Fruit fly (Drosophila melanogaster) whole organism, embryonic: ENCODE measurements around the gene cort.

Experiments used
- Ada2b ChIP-seq: fragments of 200-800 bp; sonication (Bioruptor generic); IDR thresholded peaks from 2 replicates; pipeline ENCODE4 v1.3.6; 2022; ENCODE audit warnings: missing biosample characterization, missing genetic modification characterization
- Asciz ChIP-seq: fragments of 200-800 bp; sonication (Bioruptor generic); optimal IDR thresholded peaks from 2 replicates; lab custom pipeline; 2017; ENCODE audit warnings: missing biosample characterization, mild to moderate bottlenecking, missing genetic modification characterization, missing genetic modification reagents
- Atf-2 ChIP-seq: fragments of 200-800 bp; sonication (Bioruptor generic); optimal IDR thresholded peaks from 2 replicates; lab custom pipeline; 2016; ENCODE audit warnings: missing biosample characterization, missing genetic modification characterization
- CG12071 ChIP-seq: fragments of 200-800 bp; sonication (Bioruptor generic); optimal IDR thresholded peaks from 3 replicates; lab custom pipeline; 2018; ENCODE audit warnings: missing biosample characterization, mild to moderate bottlenecking, missing genetic modification characterization
- CG13624 ChIP-seq: fragments of 200-800 bp; sonication (Bioruptor generic); optimal IDR thresholded peaks from 2 replicates; lab custom pipeline; 2016; ENCODE audit warnings: missing biosample characterization, missing genetic modification characterization
- CG14441 ChIP-seq: fragments of 200-800 bp; sonication (Bioruptor generic); IDR thresholded peaks from 2 replicates; pipeline ENCODE4 v1.3.6; 2022; ENCODE audit warnings: missing biosample characterization, missing genetic modification characterization
- CG15073 ChIP-seq: fragments of 200-800 bp; sonication (Bioruptor generic); optimal IDR thresholded peaks from 2 replicates; lab custom pipeline; 2016; ENCODE audit warnings: missing biosample characterization, missing genetic modification characterization
- CG15514 ChIP-seq: fragments of 200-800 bp; sonication (Bioruptor generic); optimal IDR thresholded peaks from 3 replicates; lab custom pipeline; 2017; ENCODE audit warnings: missing biosample characterization, missing genetic modification characterization, mild to moderate bottlenecking, moderate library complexity, missing genetic modification reagents
- CG1602 ChIP-seq: fragments of 200-800 bp; sonication (Bioruptor generic); optimal IDR thresholded peaks from 3 replicates; lab custom pipeline; 2016; ENCODE audit warnings: missing biosample characterization, missing genetic modification characterization
- CG18011 ChIP-seq: fragments of 200-800 bp; sonication (Bioruptor generic); optimal IDR thresholded peaks from 2 replicates; lab custom pipeline; 2017; ENCODE audit warnings: missing biosample characterization, missing genetic modification characterization, mild to moderate bottlenecking, moderate library complexity, missing genotype
- CG18262 ChIP-seq: fragments of 200-800 bp; optimal IDR thresholded peaks from 3 replicates; lab custom pipeline; 2019; ENCODE audit warnings: missing biosample characterization, mild to moderate bottlenecking, missing genetic modification characterization, moderate library complexity
- CG18619 ChIP-seq: fragments of 200-800 bp; sonication (Bioruptor generic); optimal IDR thresholded peaks from 3 replicates; lab custom pipeline; 2017; ENCODE audit warnings: missing biosample characterization, mild to moderate bottlenecking, missing genetic modification characterization
- CG2129 ChIP-seq: fragments of 200-800 bp; sonication (Bioruptor generic); IDR thresholded peaks from 2 replicates; pipeline ENCODE4 v1.3.6; 2022; ENCODE audit warnings: missing biosample characterization, missing genetic modification characterization; ENCODE audit not compliant: partially characterized antibody
- CG6254 ChIP-seq: fragments of 200-800 bp; sonication (Bioruptor generic); optimal IDR thresholded peaks from 3 replicates; lab custom pipeline; 2017; ENCODE audit warnings: mild to moderate bottlenecking, missing biosample characterization, missing genetic modification reagents, missing genetic modification characterization
- CG6791 ChIP-seq: fragments of 200-800 bp; sonication (Bioruptor generic); IDR thresholded peaks from 3 replicates; pipeline ENCODE4 v1.3.6; 2022; ENCODE audit warnings: missing biosample characterization, missing genetic modification characterization; ENCODE audit not compliant: partially characterized antibody
- CG9817 ChIP-seq: fragments of 200-800 bp; sonication (Bioruptor generic); optimal IDR thresholded peaks from 2 replicates; lab custom pipeline; 2018; ENCODE audit warnings: missing biosample characterization, mild to moderate bottlenecking, missing genetic modification characterization, moderate library complexity
- CHES-1-like ChIP-seq: fragments of 200-800 bp; sonication (Bioruptor generic); optimal IDR thresholded peaks from 2 replicates; lab custom pipeline; 2016; ENCODE audit warnings: missing biosample characterization, missing genetic modification characterization
- D ChIP-seq, 2 experiments: fragments of 200-800 bp in 1 of 2; fragments of >200 bp in 1 of 2; sonication (Bioruptor generic) in 1 of 2; optimal IDR thresholded peaks; 2 replicates in 1 of 2; 3 replicates in 1 of 2; lab custom pipeline; 2017; ENCODE audit warnings: mild to moderate bottlenecking in 1 of 2, missing biosample characterization in 1 of 2, missing genetic modification characterization in 1 of 2, missing genetic modification reagents in 1 of 2
- Dfd ChIP-seq, 2 experiments: fragments of >200 bp; optimal IDR thresholded peaks; 2 replicates each; lab custom pipeline; 2017; ENCODE audit warnings: missing biosample characterization in 2 of 2, missing genetic modification characterization in 2 of 2
- ERR ChIP-seq: fragments of 200-800 bp; sonication (Bioruptor generic); optimal IDR thresholded peaks from 2 replicates; lab custom pipeline; 2016; ENCODE audit warnings: missing biosample characterization, missing genetic modification characterization
- Ets97D ChIP-seq: fragments of 200-800 bp; sonication (Bioruptor generic); optimal IDR thresholded peaks from 3 replicates; lab custom pipeline; 2016; ENCODE audit warnings: missing biosample characterization, missing genetic modification characterization
- H2.0 ChIP-seq: fragments of 200-800 bp; sonication (Bioruptor generic); IDR thresholded peaks from 2 replicates; pipeline ENCODE4 v1.3.6; 2022; ENCODE audit warnings: missing biosample characterization, missing genetic modification characterization
- Lpt ChIP-seq: fragments of >200 bp; optimal IDR thresholded peaks from 2 replicates; lab custom pipeline; 2018; ENCODE audit warnings: missing biosample characterization, missing genetic modification characterization
- Mad ChIP-seq: fragments of 200-800 bp; sonication (Bioruptor generic); optimal IDR thresholded peaks from 2 replicates; lab custom pipeline; 2016; ENCODE audit warnings: missing biosample characterization, missing genetic modification characterization
- Mrtf ChIP-seq: fragments of 200-800 bp; sonication (Bioruptor generic); IDR thresholded peaks from 3 replicates; pipeline ENCODE4 v1.3.6; 2022; ENCODE audit warnings: missing biosample characterization, missing genetic modification characterization
- Optix ChIP-seq: fragments of 200-800 bp; sonication (Bioruptor generic); IDR thresholded peaks from 3 replicates; pipeline ENCODE4 v1.3.6; 2022; ENCODE audit warnings: missing biosample characterization, missing genetic modification characterization
- Sry-β ChIP-seq: fragments of 200-800 bp; sonication (Bioruptor generic); optimal IDR thresholded peaks from 2 replicates; lab custom pipeline; 2018; ENCODE audit warnings: missing biosample characterization, mild to moderate bottlenecking, missing genetic modification characterization, moderate library complexity
- Ssrp ChIP-seq: fragments of 200-800 bp; sonication (Bioruptor generic); optimal IDR thresholded peaks from 2 replicates; lab custom pipeline; 2018; ENCODE audit warnings: missing biosample characterization, mild to moderate bottlenecking, missing genetic modification characterization, moderate library complexity
- az2 ChIP-seq: fragments of 200-800 bp; sonication (Bioruptor generic); optimal IDR thresholded peaks from 3 replicates; lab custom pipeline; 2016; ENCODE audit warnings: missing biosample characterization, missing genetic modification characterization
- bbx ChIP-seq: fragments of 200-800 bp; sonication (Bioruptor generic); IDR thresholded peaks from 2 replicates; pipeline ENCODE4 v1.3.6; 2022; ENCODE audit warnings: missing biosample characterization, missing genetic modification characterization; ENCODE audit not compliant: partially characterized antibody
- bigmax ChIP-seq: fragments of 200-800 bp; sonication (Bioruptor generic); optimal IDR thresholded peaks from 2 replicates; lab custom pipeline; 2018; ENCODE audit warnings: missing biosample characterization, mild to moderate bottlenecking, missing genetic modification characterization
- crc ChIP-seq: fragments of 200-800 bp; sonication (Bioruptor generic); optimal IDR thresholded peaks from 2 replicates; lab custom pipeline; 2016; ENCODE audit warnings: missing biosample characterization, missing genetic modification characterization
- dimm ChIP-seq: fragments of 200-800 bp; sonication (Bioruptor generic); IDR thresholded peaks from 2 replicates; pipeline ENCODE4 v1.3.6; 2022; ENCODE audit warnings: missing biosample characterization, missing genetic modification characterization
- exex ChIP-seq: fragments of 200-800 bp; sonication (Bioruptor generic); optimal IDR thresholded peaks from 4 replicates; lab custom pipeline; 2018; ENCODE audit warnings: missing biosample characterization, mild to moderate bottlenecking, missing genetic modification characterization, moderate library complexity
- eyg ChIP-seq: fragments of 200-800 bp; sonication (Bioruptor generic); optimal IDR thresholded peaks from 3 replicates; lab custom pipeline; 2016; ENCODE audit warnings: missing biosample characterization, missing genetic modification characterization
- her ChIP-seq: fragments of 200-800 bp; sonication (Bioruptor generic); optimal IDR thresholded peaks from 2 replicates; lab custom pipeline; 2016; ENCODE audit warnings: missing biosample characterization, missing genetic modification characterization
- jing ChIP-seq: fragments of 200-800 bp; sonication (Bioruptor generic); optimal IDR thresholded peaks from 2 replicates; lab custom pipeline; 2018; ENCODE audit warnings: missing biosample characterization, mild to moderate bottlenecking, missing genetic modification characterization
- jumu ChIP-seq: fragments of 200-800 bp; sonication (Bioruptor generic); optimal IDR thresholded peaks from 3 replicates; lab custom pipeline; 2016; ENCODE audit warnings: missing biosample characterization, missing genetic modification characterization
- ken ChIP-seq: fragments of 200-800 bp; sonication (Bioruptor generic); IDR thresholded peaks from 3 replicates; pipeline ENCODE4 v1.3.6; 2022; ENCODE audit warnings: missing biosample characterization, missing genetic modification characterization
- lbe ChIP-seq: fragments of 200-800 bp; sonication (Bioruptor generic); optimal IDR thresholded peaks from 2 replicates; lab custom pipeline; 2016; ENCODE audit warnings: missing biosample characterization, mild to moderate bottlenecking, missing genetic modification characterization
- mld ChIP-seq: fragments of 200-800 bp; sonication (Bioruptor generic); IDR thresholded peaks from 3 replicates; pipeline ENCODE4 v1.3.6; 2022; ENCODE audit warnings: missing biosample characterization, missing genetic modification characterization; ENCODE audit not compliant: partially characterized antibody
- nom ChIP-seq: fragments of 200-800 bp; sonication (Bioruptor generic); optimal IDR thresholded peaks from 2 replicates; lab custom pipeline; 2017; ENCODE audit warnings: missing biosample characterization, missing genetic modification characterization, mild to moderate bottlenecking, moderate library complexity, missing genetic modification reagents
- pfk ChIP-seq: fragments of 200-800 bp; sonication (Bioruptor generic); optimal IDR thresholded peaks from 2 replicates; lab custom pipeline; 2018; ENCODE audit warnings: missing biosample characterization, mild to moderate bottlenecking, missing genetic modification characterization, moderate library complexity
- slp2 ChIP-seq: fragments of 200-800 bp; sonication (Bioruptor generic); optimal IDR thresholded peaks from 2 replicates; lab custom pipeline; 2016; ENCODE audit warnings: missing biosample characterization, missing genetic modification characterization
- so ChIP-seq: fragments of 200-800 bp; sonication (Bioruptor generic); IDR thresholded peaks from 3 replicates; pipeline ENCODE4 v1.3.6; 2022; ENCODE audit warnings: missing biosample characterization, missing genetic modification characterization
- sqz ChIP-seq: fragments of 200-800 bp; sonication (Bioruptor generic); optimal IDR thresholded peaks from 3 replicates; lab custom pipeline; 2018; ENCODE audit warnings: missing biosample characterization, mild to moderate bottlenecking, missing genetic modification characterization
- tup ChIP-seq: fragments of 200-800 bp; sonication (Bioruptor generic); optimal IDR thresholded peaks from 2 replicates; lab custom pipeline; 2016; ENCODE audit warnings: missing biosample characterization, mild to moderate bottlenecking, missing genetic modification characterization, moderate library complexity
- unc-4 ChIP-seq: fragments of 200-800 bp; sonication (Bioruptor generic); IDR thresholded peaks from 2 replicates; pipeline ENCODE4 v1.3.6; 2022; ENCODE audit warnings: missing biosample characterization, missing genetic modification characterization; ENCODE audit not compliant: partially characterized antibody
- wek ChIP-seq: fragments of 200-800 bp; sonication (Bioruptor generic); optimal IDR thresholded peaks from 3 replicates; lab custom pipeline; 2018; ENCODE audit warnings: missing biosample characterization, mild to moderate bottlenecking, missing genetic modification characterization, moderate library complexity
- zen2 ChIP-seq: fragments of 200-800 bp; sonication (Bioruptor generic); IDR thresholded peaks from 3 replicates; pipeline ENCODE4 v1.3.6; 2022; ENCODE audit warnings: missing biosample characterization, missing genetic modification characterization; ENCODE audit not compliant: partially characterized antibody
- zf30C ChIP-seq: fragments of 200-800 bp; sonication (Bioruptor generic); optimal IDR thresholded peaks from 3 replicates; lab custom pipeline; 2018; ENCODE audit warnings: missing biosample characterization, mild to moderate bottlenecking, missing genetic modification characterization

Gene cort

dm6 chr2L:6700742-6701141, 24.3 kb upstream of the cort start (continued):
- TF ChIP-seq CG15073 (no peak), CG13624 (GFP tag; lab: Kevin White, UChicago) (no peak), nom (GFP tag; lab: Kevin White, UChicago) (no peak), Ada2b (GFP tag; lab: Robert Waterston, UW) (no peak), unc-4 (GFP tag; lab: Robert Waterston, UW) (no peak), CG15514 (GFP tag; lab: Kevin White, UChicago) (no peak), dimm (GFP tag; lab: Robert Waterston, UW) (no peak), wek (GFP tag; lab: Kevin White, UChicago) (peak; percentile 56), CG1602 (GFP tag; lab: Kevin White, UChicago) (peak; percentile 55), zen2 (GFP tag; lab: Robert Waterston, UW) (no peak), Optix (no peak), CG6254 (GFP tag; lab: Kevin White, UChicago) (no peak), CG9817 (tag; lab: Kevin White, UChicago) (no peak), jing (no peak), Mrtf (GFP tag; lab: Robert Waterston, UW) (no peak), zf30C (no peak), Atf-2 (GFP tag; lab: Kevin White, UChicago) (no peak), bigmax (GFP tag; lab: Kevin White, UChicago) (no peak), Ets97D (no peak), CHES-1-like (GFP tag; lab: Kevin White, UChicago) (no peak), so (GFP tag; lab: Robert Waterston, UW) (no peak; the same call in 2 of the 3 replicates), az2 (GFP tag; lab: Kevin White, UChicago) (no peak), CG2129 (GFP tag; lab: Robert Waterston, UW) (no peak), slp2 (no peak), Sry-β (GFP tag; lab: Kevin White, UChicago) (no peak), exex (tag; lab: Kevin White, UChicago) (no peak), D (optimal IDR thresholded peaks at IDR 0.05; lab: Kevin White, UChicago) (no peak), D (GFP tag; optimal IDR thresholded peaks at IDR 0.05; lab: Kevin White, UChicago) (no peak), ERR (GFP tag; lab: Kevin White, UChicago) (no peak), Asciz (GFP tag; lab: Kevin White, UChicago) (peak; percentile 36), pfk (GFP tag; lab: Kevin White, UChicago) (no peak), mld (no peak), eyg (GFP tag; lab: Kevin White, UChicago) (no peak), Dfd (GFP tag; optimal IDR thresholded peaks at IDR 0.05; lab: Kevin White, UChicago) (no peak), crc (GFP tag; lab: Kevin White, UChicago) (no peak), lbe (no peak), CG18011 (no peak), CG18619 (peak; percentile 19), Lpt (GFP tag; lab: Kevin White, UChicago) (no peak), jumu (GFP tag; lab: Kevin White, UChicago) (no peak), her (GFP tag; lab: Kevin White, UChicago) (peak; percentile 48), CG12071 (no peak), bbx (GFP tag; lab: Robert Waterston, UW) (no peak), Ssrp (tag; lab: Kevin White, UChicago) (no peak), CG6791 (GFP tag; lab: Robert Waterston, UW) (no peak), tup (no peak), CG18262 (tag; lab: Kevin White, UChicago) (peak; percentile 43), H2.0 (GFP tag; lab: Robert Waterston, UW) (no peak), Mad (GFP tag; lab: Kevin White, UChicago) (no peak), ken (GFP tag; lab: Robert Waterston, UW) (no peak), CG14441 (no peak), sqz (GFP tag; lab: Kevin White, UChicago) (no peak)
